Worm (Caenorhabditis elegans) whole organism, L3 larva: ENCODE results near the gene spp-8.

Source experiments
- ZK546.5 ChIP-seq: sonication (generic microtip); optimal IDR thresholded peaks from 2 replicates; lab custom pipeline; 2017; ENCODE audit warnings: missing biosample characterization, missing genetic modification characterization
- ama-1 ChIP-seq: fragments of 150-350 bp; optimal IDR thresholded peaks from 2 replicates; lab custom pipeline; 2018
- ceh-16 ChIP-seq: sonication (generic microtip); optimal IDR thresholded peaks from 2 replicates; lab custom pipeline; 2017; ENCODE audit warnings: missing biosample characterization, missing genetic modification characterization
- elt-1 ChIP-seq: fragments of 150-350 bp; optimal IDR thresholded peaks from 2 replicates; lab custom pipeline; 2014; ENCODE audit warnings: missing biosample characterization, missing genetic modification characterization
- jun-1 ChIP-seq: fragments of 150-350 bp; optimal IDR thresholded peaks from 2 replicates; lab custom pipeline; 2014; ENCODE audit warnings: missing biosample characterization, missing genetic modification reagents, missing genetic modification characterization
- lin-15B ChIP-seq: fragments of 150-350 bp; optimal IDR thresholded peaks from 2 replicates; lab custom pipeline; 2014; ENCODE audit warnings: missing biosample characterization, missing genetic modification characterization
- lsy-12 ChIP-seq: sonication (generic microtip); optimal IDR thresholded peaks from 2 replicates; lab custom pipeline; 2016; ENCODE audit warnings: mild to moderate bottlenecking, missing genetic modification characterization, missing compliant biosample characterization
- nfya-1 ChIP-seq: sonication (generic microtip); optimal IDR thresholded peaks from 2 replicates; lab custom pipeline; 2017; ENCODE audit warnings: missing genetic modification characterization, mild to moderate bottlenecking, missing compliant biosample characterization, antibody characterized with exemption, moderate library complexity; ENCODE audit not compliant: insufficient read depth
- nhr-11 ChIP-seq: fragments of 150-350 bp; optimal IDR thresholded peaks from 2 replicates; lab custom pipeline; 2014; ENCODE audit warnings: missing biosample characterization, missing genetic modification characterization
- nhr-43 ChIP-seq: sonication (generic microtip); optimal IDR thresholded peaks from 2 replicates; lab custom pipeline; 2016; ENCODE audit warnings: mild to moderate bottlenecking, missing genetic modification characterization, missing compliant biosample characterization; ENCODE audit not compliant: poor library complexity, severe bottlenecking
- nhr-67 ChIP-seq: fragments of 150-350 bp; optimal IDR thresholded peaks from 2 replicates; lab custom pipeline; 2014; ENCODE audit warnings: missing biosample characterization, missing genetic modification characterization
- skn-1 ChIP-seq: fragments of 150-350 bp; optimal IDR thresholded peaks from 2 replicates; lab custom pipeline; 2014; ENCODE audit warnings: missing biosample characterization, missing genetic modification characterization
- unc-62 ChIP-seq: fragments of 150-350 bp; sonication (generic microtip); optimal IDR thresholded peaks from 4 replicates; lab custom pipeline; 2014; ENCODE audit warnings: missing biosample characterization, missing genetic modification reagents, missing genetic modification characterization
- ztf-11 ChIP-seq: fragments of 150-350 bp; optimal IDR thresholded peaks from 2 replicates; lab custom pipeline; 2014; ENCODE audit warnings: missing biosample characterization, missing genetic modification characterization

DNA sequence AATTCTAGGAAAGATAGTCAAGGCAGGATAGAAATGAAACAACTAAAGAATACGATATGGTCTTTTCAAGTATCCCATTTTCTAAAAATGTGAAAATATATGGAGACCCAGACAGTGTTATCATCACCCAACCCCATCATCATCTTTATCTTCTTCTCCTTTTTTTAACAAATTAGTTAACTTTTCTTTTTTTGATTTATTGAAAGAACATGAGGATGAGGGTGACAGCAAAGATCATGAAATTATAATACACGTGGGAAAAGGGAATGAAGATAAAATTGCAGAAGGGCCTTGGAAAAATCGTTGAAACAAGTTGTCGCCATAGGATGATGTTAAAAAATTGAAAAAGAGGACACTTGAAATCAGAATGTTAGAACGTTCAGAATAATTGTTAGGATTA is 17.3 kb upstream of the spp-8 start:
- TF ChIP-seq ama-1 (no peak), nfya-1 (no peak), ceh-16 (tag; lab: Kevin White, UChicago) (no peak), ztf-11 (tag; lab: Kevin White, UChicago) (no peak), nhr-11 (tag; lab: Kevin White, UChicago) (no peak), skn-1 (tag; lab: Kevin White, UChicago) (no peak), unc-62 (GFP tag; lab: Kevin White, UChicago) (no peak), lsy-12 (no peak), ZK546.5 (tag; lab: Kevin White, UChicago) (no peak), jun-1 (tag; lab: Kevin White, UChicago) (no peak), lin-15B (no peak), elt-1 (tag; lab: Kevin White, UChicago) (no peak), nhr-43 (tag; lab: Kevin White, UChicago) (no peak), nhr-67 (tag; lab: Kevin White, UChicago) (no peak)
